Worm (Caenorhabditis elegans) whole organism, young adult: ENCODE measurements around the gene dhs-28.

ENCODE experiments used
- B0261.1 ChIP-seq: sonication (generic microtip); optimal IDR thresholded peaks from 2 replicates; lab custom pipeline; 2016; ENCODE audit warnings: mild to moderate bottlenecking, missing genetic modification characterization, moderate library complexity, missing compliant biosample characterization
- C06A6.2 ChIP-seq: fragments of 200-800 bp; sonication (Bioruptor generic); conservative IDR thresholded peaks from 2 replicates; pipeline ENCODE4 v1.3.6; 2022; ENCODE audit warnings: missing genetic modification characterization, missing compliant biosample characterization
- C17E4.6 ChIP-seq: fragments of 200-800 bp; sonication (Bioruptor generic); IDR thresholded peaks from 2 replicates; pipeline ENCODE4 v1.3.6; 2022; ENCODE audit warnings: missing genetic modification reagents, missing genetic modification characterization, missing compliant biosample characterization
- F10E7.11 ChIP-seq: sonication (generic microtip); optimal IDR thresholded peaks from 2 replicates; lab custom pipeline; 2017; ENCODE audit warnings: mild to moderate bottlenecking, missing genetic modification characterization, moderate library complexity, missing compliant biosample characterization
- F23B12.7 ChIP-seq: sonication (generic microtip); optimal IDR thresholded peaks from 2 replicates; lab custom pipeline; 2017; ENCODE audit warnings: missing genetic modification characterization, mild to moderate bottlenecking, missing compliant biosample characterization, antibody characterized with exemption, moderate library complexity; ENCODE audit not compliant: insufficient read depth
- F33H1.4 ChIP-seq: fragments of 200-800 bp; sonication (Bioruptor generic); IDR thresholded peaks from 2 replicates; pipeline ENCODE4 v1.3.6; 2022; ENCODE audit warnings: missing genetic modification reagents, missing genetic modification characterization, missing compliant biosample characterization
- F37B4.10 ChIP-seq: fragments of 200-800 bp; sonication (Bioruptor generic); IDR thresholded peaks from 2 replicates; pipeline ENCODE4 v1.3.6; 2022; ENCODE audit warnings: missing genetic modification characterization, missing compliant biosample characterization
- F39B2.1 ChIP-seq: fragments of 200-800 bp; sonication (Bioruptor generic); IDR thresholded peaks from 2 replicates; pipeline ENCODE4 v1.3.6; 2022; ENCODE audit warnings: missing genetic modification reagents, missing genetic modification characterization, missing compliant biosample characterization
- F52B5.7 ChIP-seq: sonication (generic microtip); optimal IDR thresholded peaks from 2 replicates; lab custom pipeline; 2016; ENCODE audit warnings: mild to moderate bottlenecking, missing genetic modification characterization, missing compliant biosample characterization
- F55B11.4 ChIP-seq: sonication (generic microtip); optimal IDR thresholded peaks from 2 replicates; lab custom pipeline; 2016; ENCODE audit warnings: missing compliant biosample characterization, missing genetic modification characterization, borderline replicate concordance; ENCODE audit not compliant: insufficient read depth
- K11D2.4 ChIP-seq: fragments of 200-800 bp; sonication (Bioruptor generic); IDR thresholded peaks from 2 replicates; pipeline ENCODE4 v1.3.6; 2022; ENCODE audit warnings: missing genetic modification reagents, missing genetic modification characterization, missing compliant biosample characterization
- T07F8.4 ChIP-seq: sonication (generic microtip); optimal IDR thresholded peaks from 2 replicates; lab custom pipeline; 2016; ENCODE audit warnings: mild to moderate bottlenecking, missing genetic modification characterization, moderate library complexity, missing compliant biosample characterization
- Y53F4B.3 ChIP-seq: fragments of 200-800 bp; sonication (Bioruptor generic); IDR thresholded peaks from 2 replicates; pipeline ENCODE4 v1.3.6; 2022; ENCODE audit warnings: missing genetic modification reagents, missing genetic modification characterization, missing compliant biosample characterization
- Y79H2A.3 ChIP-seq: fragments of 200-800 bp; sonication (Bioruptor generic); conservative IDR thresholded peaks from 2 replicates; pipeline ENCODE4 v1.3.6; 2022; ENCODE audit warnings: missing genetic modification reagents, missing genetic modification characterization, missing compliant biosample characterization
- ZK185.1 ChIP-seq: sonication (generic microtip); optimal IDR thresholded peaks from 2 replicates; lab custom pipeline; 2016; ENCODE audit warnings: mild to moderate bottlenecking, missing genetic modification characterization, missing compliant biosample characterization; ENCODE audit not compliant: poor library complexity, severe bottlenecking
- akir-1 ChIP-seq: fragments of 200-800 bp; sonication (Bioruptor generic); optimal IDR thresholded peaks from 2 replicates; lab custom pipeline; 2018; ENCODE audit warnings: mild to moderate bottlenecking, missing genetic modification characterization, moderate library complexity, missing compliant biosample characterization
- aptf-3 ChIP-seq: fragments of 200-800 bp; sonication (Bioruptor generic); IDR thresholded peaks from 2 replicates; pipeline ENCODE4 v1.3.6; 2022; ENCODE audit warnings: missing genetic modification characterization, missing compliant biosample characterization
- atf-7 ChIP-seq: sonication (generic microtip); optimal IDR thresholded peaks from 2 replicates; lab custom pipeline; 2017; ENCODE audit warnings: mild to moderate bottlenecking, missing genetic modification characterization, missing compliant biosample characterization
- attf-6 ChIP-seq: fragments of 200-800 bp; sonication (Bioruptor generic); IDR thresholded peaks from 2 replicates; pipeline ENCODE4 v1.3.6; 2022; ENCODE audit warnings: missing genetic modification reagents, missing genetic modification characterization, missing compliant biosample characterization
- ccch-3 ChIP-seq: fragments of 200-800 bp; sonication (Bioruptor generic); optimal IDR thresholded peaks from 2 replicates; lab custom pipeline; 2018; ENCODE audit warnings: mild to moderate bottlenecking, missing genetic modification characterization, missing compliant biosample characterization
- cebp-1 ChIP-seq, 2 experiments: fragments of 200-800 bp in 1 of 2; sonication (Bioruptor generic) in 1 of 2; sonication (generic microtip) in 1 of 2; IDR thresholded peaks in 1 of 2; optimal IDR thresholded peaks in 1 of 2; 2 replicates each; pipeline versions ENCODE4 v1.3.6 to Lab custom; 2017 to 2022; ENCODE audit warnings: missing compliant biosample characterization in 2 of 2, missing genetic modification characterization in 2 of 2, mild to moderate bottlenecking in 1 of 2, missing genetic modification reagents in 1 of 2, moderate library complexity in 1 of 2
- ceh-27 ChIP-seq: fragments of 200-800 bp; sonication (Bioruptor generic); optimal IDR thresholded peaks from 2 replicates; lab custom pipeline; 2018; ENCODE audit warnings: mild to moderate bottlenecking, missing genetic modification characterization, moderate library complexity, missing compliant biosample characterization
- ceh-40 ChIP-seq: fragments of 200-800 bp; sonication (Bioruptor generic); IDR thresholded peaks from 2 replicates; pipeline ENCODE4 v1.3.6; 2022; ENCODE audit warnings: missing genetic modification characterization, missing compliant biosample characterization
- ceh-79 ChIP-seq: sonication (generic microtip); optimal IDR thresholded peaks from 2 replicates; lab custom pipeline; 2017; ENCODE audit warnings: mild to moderate bottlenecking, missing genetic modification characterization, missing compliant biosample characterization
- ceh-91 ChIP-seq: fragments of 200-800 bp; sonication (Bioruptor generic); IDR thresholded peaks from 2 replicates; pipeline ENCODE4 v1.3.6; 2022; ENCODE audit warnings: missing genetic modification reagents, missing genetic modification characterization, missing compliant biosample characterization
- dpff-1 ChIP-seq: sonication (generic microtip); optimal IDR thresholded peaks from 2 replicates; lab custom pipeline; 2017; ENCODE audit warnings: mild to moderate bottlenecking, missing genetic modification characterization, missing compliant biosample characterization
- egl-44 ChIP-seq: fragments of 200-800 bp; sonication (Bioruptor generic); IDR thresholded peaks from 2 replicates; pipeline ENCODE4 v1.3.6; 2022; ENCODE audit warnings: missing genetic modification reagents, missing genetic modification characterization, missing compliant biosample characterization
- lag-1 ChIP-seq: fragments of 200-800 bp; sonication (Bioruptor generic); IDR thresholded peaks from 2 replicates; pipeline ENCODE4 v1.3.6; 2022; ENCODE audit warnings: missing genetic modification reagents, missing genetic modification characterization, missing compliant biosample characterization
- lin-40 ChIP-seq: sonication (generic microtip); optimal IDR thresholded peaks from 2 replicates; lab custom pipeline; 2016; ENCODE audit warnings: missing genetic modification characterization, mild to moderate bottlenecking, missing compliant biosample characterization, missing genotype, missing genetic modification reagents
- lin-54 ChIP-seq: fragments of 200-800 bp; sonication (Bioruptor generic); optimal IDR thresholded peaks from 2 replicates; lab custom pipeline; 2018; ENCODE audit warnings: mild to moderate bottlenecking, missing genetic modification characterization, missing compliant biosample characterization
- madf-8 ChIP-seq: fragments of 200-800 bp; sonication (Bioruptor generic); conservative IDR thresholded peaks from 2 replicates; pipeline ENCODE4 v1.3.6; 2022; ENCODE audit warnings: missing genetic modification reagents, missing genetic modification characterization, missing compliant biosample characterization
- mes-4 ChIP-seq: sonication (generic microtip); optimal IDR thresholded peaks from 2 replicates; lab custom pipeline; 2016; ENCODE audit warnings: missing genotype, missing genetic modification characterization, missing compliant biosample characterization
- nfyb-1 ChIP-seq: fragments of 200-800 bp; sonication (Bioruptor generic); IDR thresholded peaks from 2 replicates; pipeline ENCODE4 v1.3.6; 2022; ENCODE audit warnings: missing genetic modification reagents, missing genetic modification characterization, missing compliant biosample characterization
- nhr-120 ChIP-seq: fragments of 200-800 bp; sonication (Bioruptor generic); IDR thresholded peaks from 2 replicates; pipeline ENCODE4 v1.3.6; 2022; ENCODE audit warnings: missing genetic modification characterization, missing compliant biosample characterization
- nhr-27 ChIP-seq: fragments of 200-800 bp; sonication (Bioruptor generic); optimal IDR thresholded peaks from 2 replicates; lab custom pipeline; 2018; ENCODE audit warnings: mild to moderate bottlenecking, missing genetic modification characterization, moderate library complexity, missing compliant biosample characterization
- nhr-80 ChIP-seq: sonication (generic microtip); optimal IDR thresholded peaks from 2 replicates; lab custom pipeline; 2016; ENCODE audit warnings: missing genetic modification characterization, missing compliant biosample characterization
- nhr-90 ChIP-seq: sonication (generic microtip); optimal IDR thresholded peaks from 2 replicates; lab custom pipeline; 2016; ENCODE audit warnings: missing genotype, mild to moderate bottlenecking, missing genetic modification characterization, missing compliant biosample characterization
- pha-4 ChIP-seq: fragments of 150-350 bp; sonication (generic microtip); optimal IDR thresholded peaks from 2 replicates; lab custom pipeline; 2014; ENCODE audit warnings: missing biosample characterization, missing genetic modification reagents, missing genetic modification characterization
- repo-1 ChIP-seq: sonication (generic microtip); optimal IDR thresholded peaks from 2 replicates; lab custom pipeline; 2017; ENCODE audit warnings: mild to moderate bottlenecking, missing genetic modification characterization, missing compliant biosample characterization
- rpc-1 ChIP-seq, 2 experiments: fragments of 150-350 bp in 1 of 2; sonication (generic microtip) in 1 of 2; optimal IDR thresholded peaks; 2 replicates each; lab custom pipeline; 2014 to 2018; ENCODE audit warnings: missing biosample characterization in 1 of 2, missing genetic modification characterization in 1 of 2, missing genetic modification reagents in 1 of 2, missing genotype in 1 of 2
- sea-2 ChIP-seq: fragments of 200-800 bp; sonication (Bioruptor generic); IDR thresholded peaks from 2 replicates; pipeline ENCODE4 v1.3.6; 2022; ENCODE audit warnings: missing genetic modification characterization, missing compliant biosample characterization
- snpc-1.3 ChIP-seq: sonication (generic microtip); optimal IDR thresholded peaks from 2 replicates; lab custom pipeline; 2017; ENCODE audit warnings: missing genetic modification characterization, mild to moderate bottlenecking, missing compliant biosample characterization, antibody characterized with exemption, moderate library complexity, missing genotype, missing genetic modification reagents; ENCODE audit not compliant: insufficient read depth
- snpc-3.4 ChIP-seq: sonication (generic microtip); optimal IDR thresholded peaks from 2 replicates; lab custom pipeline; 2017; ENCODE audit warnings: missing genetic modification characterization, mild to moderate bottlenecking, missing compliant biosample characterization, antibody characterized with exemption, moderate library complexity, missing genotype, missing genetic modification reagents
- somi-1 ChIP-seq: fragments of 200-800 bp; sonication (Bioruptor generic); optimal IDR thresholded peaks from 2 replicates; lab custom pipeline; 2018; ENCODE audit warnings: mild to moderate bottlenecking, missing genetic modification characterization, missing compliant biosample characterization
- tbx-9 ChIP-seq: sonication (generic microtip); optimal IDR thresholded peaks from 2 replicates; lab custom pipeline; 2016; ENCODE audit warnings: borderline replicate concordance, missing genetic modification characterization, inconsistent platforms, missing compliant biosample characterization
- ztf-26 ChIP-seq: sonication (generic microtip); optimal IDR thresholded peaks from 2 replicates; lab custom pipeline; 2017; ENCODE audit warnings: missing genetic modification characterization, missing compliant biosample characterization
- ztf-6 ChIP-seq: fragments of 200-800 bp; sonication (Bioruptor generic); IDR thresholded peaks from 2 replicates; pipeline ENCODE4 v1.3.6; 2022; ENCODE audit warnings: missing genetic modification reagents, missing genetic modification characterization, missing compliant biosample characterization

The dhs-28 gene

ce11 chrX:6867707-6868106 is 49.5 kb downstream of the dhs-28 start (continued):
- TF ChIP-seq nhr-90 (tag; lab: Kevin White, UChicago) (peak; percentile 87), ZK185.1 (tag; lab: Kevin White, UChicago) (peak; percentile 65), C17E4.6 (GFP tag; lab: Robert Waterston, UW) (peak; percentile 74), lin-54 (GFP tag; lab: Kevin White, UChicago) (peak; percentile 64), F55B11.4 (peak; percentile 30), C06A6.2 (no peak; the same call in 1 of the 2 replicates), repo-1 (tag; lab: Kevin White, UChicago) (peak; percentile 72), dpff-1 (no peak), ztf-26 (tag; lab: Kevin White, UChicago) (peak; percentile 65), egl-44 (GFP tag; lab: Robert Waterston, UW) (peak; percentile 93), akir-1 (no peak), ceh-91 (GFP tag; lab: Robert Waterston, UW) (no peak), F37B4.10 (GFP tag; lab: Robert Waterston, UW) (0 out of 2 replicates have a peak, but pooled peaks have one; percentile 42), K11D2.4 (0 out of 2 replicates have a peak, but pooled peaks have one; percentile 47), ceh-27 (GFP tag; lab: Kevin White, UChicago) (peak; percentile 77), ceh-40 (GFP tag; lab: Robert Waterston, UW) (peak; percentile 80), F39B2.1 (0 out of 2 replicates have a peak, but pooled peaks have one; percentile 31), nfyb-1 (peak; percentile 91), B0261.1 (tag; lab: Kevin White, UChicago) (peak; percentile 89), Y53F4B.3 (GFP tag; lab: Robert Waterston, UW) (no peak), snpc-1.3 (tag; lab: Kevin White, UChicago) (peak; percentile 86), attf-6 (GFP tag; lab: Robert Waterston, UW) (peak; percentile 79), tbx-9 (tag; lab: Kevin White, UChicago) (no peak), rpc-1 (optimal IDR thresholded peaks at IDR 0.05; lab: Kevin White, UChicago) (peak; percentile 93), rpc-1 (tag; optimal IDR thresholded peaks at IDR 0.05; lab: Kevin White, UChicago) (peak; percentile 89), pha-4 (tag; lab: Kevin White, UChicago) (no peak), F33H1.4 (GFP tag; lab: Robert Waterston, UW) (no peak), mes-4 (tag; lab: Kevin White, UChicago) (peak; percentile 91), F23B12.7 (tag; lab: Kevin White, UChicago) (peak; percentile 57), ceh-79 (tag; lab: Kevin White, UChicago) (peak; percentile 95), nhr-27 (tag; lab: Kevin White, UChicago) (peak; percentile 64), ccch-3 (GFP tag; lab: Kevin White, UChicago) (no peak), F52B5.7 (peak; percentile 84), ztf-6 (GFP tag; lab: Robert Waterston, UW) (no peak), sea-2 (GFP tag; lab: Robert Waterston, UW) (no peak), aptf-3 (peak; percentile 87; the same call in 1 of the 2 replicates), lin-40 (tag; lab: Kevin White, UChicago) (peak; percentile 57), T07F8.4 (tag; lab: Kevin White, UChicago) (peak; percentile 84), nhr-120 (peak; percentile 90; the same call in 1 of the 2 replicates), Y79H2A.3 (no peak), cebp-1 (GFP tag; IDR thresholded peaks at IDR 0.05; lab: Robert Waterston, UW) (no peak), cebp-1 (tag; optimal IDR thresholded peaks at IDR 0.05; lab: Kevin White, UChicago) (no peak), lag-1 (GFP tag; lab: Robert Waterston, UW) (no peak), snpc-3.4 (tag; lab: Kevin White, UChicago) (peak; percentile 85), nhr-80 (tag; lab: Kevin White, UChicago) (peak; percentile 44), madf-8 (GFP tag; lab: Robert Waterston, UW) (no peak), atf-7 (tag; lab: Kevin White, UChicago) (peak; percentile 58), somi-1 (GFP tag; lab: Kevin White, UChicago) (peak; percentile 69), F10E7.11 (tag; lab: Kevin White, UChicago) (peak; percentile 60)
